Fruit fly (Drosophila melanogaster) whole organism, embryonic: ENCODE results near the gene ry.

ENCODE experiments used
- BEAF-32 ChIP-seq: fragments of 200-800 bp; sonication (Bioruptor generic); optimal IDR thresholded peaks from 3 replicates; lab custom pipeline; 2017; ENCODE audit warnings: missing biosample characterization, missing genetic modification characterization, mild to moderate bottlenecking, moderate library complexity, missing genetic modification reagents
- CG10543 ChIP-seq: fragments of 200-800 bp; sonication (Bioruptor generic); optimal IDR thresholded peaks from 3 replicates; lab custom pipeline; 2017; ENCODE audit warnings: missing biosample characterization, mild to moderate bottlenecking, missing genetic modification characterization, moderate library complexity
- CG11247 ChIP-seq: fragments of 200-800 bp; sonication (Bioruptor generic); IDR thresholded peaks from 2 replicates; pipeline ENCODE4 v1.3.6; 2022; ENCODE audit warnings: missing biosample characterization, missing genetic modification characterization
- CG11456 ChIP-seq: fragments of 200-800 bp; sonication (Bioruptor generic); IDR thresholded peaks from 3 replicates; pipeline ENCODE4 v1.3.6; 2022; ENCODE audit warnings: missing biosample characterization, missing genetic modification characterization
- CG11695 ChIP-seq: fragments of 200-800 bp; sonication (Bioruptor generic); IDR thresholded peaks from 3 replicates; pipeline ENCODE4 v1.3.6; 2022; ENCODE audit warnings: missing biosample characterization, missing genetic modification characterization
- CG11723 ChIP-seq: fragments of 200-800 bp; sonication (Bioruptor generic); optimal IDR thresholded peaks from 2 replicates; lab custom pipeline; 2017; ENCODE audit warnings: missing biosample characterization, mild to moderate bottlenecking, missing genetic modification characterization
- CG1529 ChIP-seq: fragments of 200-800 bp; sonication (Bioruptor generic); optimal IDR thresholded peaks from 3 replicates; lab custom pipeline; 2018; ENCODE audit warnings: missing biosample characterization, missing genetic modification characterization
- CG17912 ChIP-seq: fragments of 200-800 bp; sonication (Bioruptor generic); optimal IDR thresholded peaks from 2 replicates; lab custom pipeline; 2018; ENCODE audit warnings: missing biosample characterization, mild to moderate bottlenecking, missing genetic modification characterization
- CG18011 ChIP-seq: fragments of 200-800 bp; sonication (Bioruptor generic); optimal IDR thresholded peaks from 2 replicates; lab custom pipeline; 2017; ENCODE audit warnings: missing biosample characterization, missing genetic modification characterization, mild to moderate bottlenecking, moderate library complexity, missing genotype
- CG18619 ChIP-seq: fragments of 200-800 bp; sonication (Bioruptor generic); optimal IDR thresholded peaks from 3 replicates; lab custom pipeline; 2017; ENCODE audit warnings: missing biosample characterization, mild to moderate bottlenecking, missing genetic modification characterization
- CG2199 ChIP-seq: fragments of 200-800 bp; sonication (Bioruptor generic); IDR thresholded peaks from 3 replicates; pipeline ENCODE4 v1.3.6; 2022; ENCODE audit warnings: missing biosample characterization, missing genetic modification characterization
- CG2712 ChIP-seq: fragments of 200-800 bp; optimal IDR thresholded peaks from 3 replicates; lab custom pipeline; 2019; ENCODE audit warnings: missing biosample characterization, mild to moderate bottlenecking, missing genetic modification characterization, moderate library complexity
- CG2889 ChIP-seq: fragments of 200-800 bp; sonication (Bioruptor generic); IDR thresholded peaks from 3 replicates; pipeline ENCODE4 v1.3.6; 2022; ENCODE audit warnings: missing biosample characterization, missing genetic modification characterization
- CG30431 ChIP-seq: fragments of 200-800 bp; sonication (Bioruptor generic); optimal IDR thresholded peaks from 2 replicates; lab custom pipeline; 2017; ENCODE audit warnings: missing biosample characterization, missing genetic modification characterization
- CG3065 ChIP-seq: fragments of 200-800 bp; sonication (Bioruptor generic); optimal IDR thresholded peaks from 2 replicates; lab custom pipeline; 2016; ENCODE audit warnings: missing biosample characterization, missing genetic modification characterization
- CG4360 ChIP-seq: fragments of 200-800 bp; sonication (Bioruptor generic); IDR thresholded peaks from 2 replicates; pipeline ENCODE4 v1.3.6; 2022; ENCODE audit warnings: missing biosample characterization, missing genetic modification characterization
- CG4617 ChIP-seq: fragments of 200-800 bp; sonication (Bioruptor generic); optimal IDR thresholded peaks from 3 replicates; lab custom pipeline; 2016; ENCODE audit warnings: missing biosample characterization, missing genetic modification characterization, borderline replicate concordance
- CG5180 ChIP-seq: fragments of 200-800 bp; sonication (Bioruptor generic); optimal IDR thresholded peaks from 3 replicates; lab custom pipeline; 2017; ENCODE audit warnings: missing biosample characterization, missing genetic modification characterization, mild to moderate bottlenecking, moderate library complexity, missing genetic modification reagents
- CG5953 ChIP-seq: fragments of 200-800 bp; sonication (Bioruptor generic); IDR thresholded peaks from 2 replicates; pipeline ENCODE4 v1.3.6; 2022; ENCODE audit warnings: missing biosample characterization, missing genetic modification characterization
- CG6654 ChIP-seq: fragments of 200-800 bp; sonication (Bioruptor generic); optimal IDR thresholded peaks from 2 replicates; lab custom pipeline; 2017; ENCODE audit warnings: missing biosample characterization, mild to moderate bottlenecking, missing genetic modification characterization
- CG7839 ChIP-seq: fragments of 200-800 bp; sonication (Bioruptor generic); optimal IDR thresholded peaks from 3 replicates; lab custom pipeline; 2018; ENCODE audit warnings: missing biosample characterization, mild to moderate bottlenecking, missing genetic modification characterization, moderate library complexity
- CG7928 ChIP-seq: fragments of 200-800 bp; sonication (Bioruptor generic); optimal IDR thresholded peaks from 2 replicates; lab custom pipeline; 2017; ENCODE audit warnings: missing biosample characterization, mild to moderate bottlenecking, missing genetic modification characterization
- CG9727 ChIP-seq: fragments of 200-800 bp; sonication (Bioruptor generic); optimal IDR thresholded peaks from 3 replicates; lab custom pipeline; 2017; ENCODE audit warnings: missing biosample characterization, mild to moderate bottlenecking, missing genetic modification characterization
- CG9876 ChIP-seq: fragments of 200-800 bp; sonication (Bioruptor generic); optimal IDR thresholded peaks from 2 replicates; lab custom pipeline; 2016; ENCODE audit warnings: missing biosample characterization, missing genetic modification characterization
- CG9932 ChIP-seq: fragments of 200-800 bp; sonication (Bioruptor generic); IDR thresholded peaks from 2 replicates; pipeline ENCODE4 v1.3.6; 2022; ENCODE audit warnings: missing biosample characterization, missing genetic modification characterization
- CrebB ChIP-seq: fragments of 200-800 bp; sonication (Bioruptor generic); optimal IDR thresholded peaks from 3 replicates; lab custom pipeline; 2018; ENCODE audit warnings: missing biosample characterization, mild to moderate bottlenecking, missing genetic modification characterization
- ERR ChIP-seq: fragments of 200-800 bp; sonication (Bioruptor generic); optimal IDR thresholded peaks from 2 replicates; lab custom pipeline; 2016; ENCODE audit warnings: missing biosample characterization, missing genetic modification characterization
- Fer1 ChIP-seq: fragments of 200-800 bp; sonication (Bioruptor generic); optimal IDR thresholded peaks from 2 replicates; lab custom pipeline; 2017; ENCODE audit warnings: missing biosample characterization, mild to moderate bottlenecking, missing genetic modification characterization
- H2.0 ChIP-seq: fragments of 200-800 bp; sonication (Bioruptor generic); IDR thresholded peaks from 2 replicates; pipeline ENCODE4 v1.3.6; 2022; ENCODE audit warnings: missing biosample characterization, missing genetic modification characterization
- HLH3B ChIP-seq: fragments of 200-800 bp; sonication (Bioruptor generic); IDR thresholded peaks from 2 replicates; pipeline ENCODE4 v1.3.6; 2022; ENCODE audit warnings: missing biosample characterization, missing genetic modification characterization
- Hmr ChIP-seq: fragments of 200-800 bp; sonication (Bioruptor generic); optimal IDR thresholded peaks from 3 replicates; lab custom pipeline; 2017; ENCODE audit warnings: mild to moderate bottlenecking, missing biosample characterization, missing genetic modification reagents, missing genetic modification characterization
- Hr39 ChIP-seq: fragments of >200 bp; optimal IDR thresholded peaks from 2 replicates; lab custom pipeline; 2017
- NC2α ChIP-seq: fragments of 200-800 bp; sonication (Bioruptor generic); optimal IDR thresholded peaks from 2 replicates; lab custom pipeline; 2016; ENCODE audit warnings: missing biosample characterization, missing genetic modification characterization
- NFAT ChIP-seq: fragments of 200-800 bp; sonication (Bioruptor generic); IDR thresholded peaks from 2 replicates; pipeline ENCODE4 v1.3.6; 2022; ENCODE audit warnings: missing biosample characterization, missing genetic modification characterization
- Xrp1 ChIP-seq: fragments of 200-800 bp; sonication (Bioruptor generic); IDR thresholded peaks from 2 replicates; pipeline ENCODE4 v1.3.6; 2022; ENCODE audit warnings: missing biosample characterization, missing genetic modification characterization
- ara ChIP-seq: fragments of 200-800 bp; sonication (Bioruptor generic); IDR thresholded peaks from 2 replicates; pipeline ENCODE4 v1.3.6; 2022; ENCODE audit warnings: missing biosample characterization, missing genetic modification characterization
- bsh ChIP-seq, 2 experiments: fragments of 200-800 bp; sonication (Bioruptor generic); optimal IDR thresholded peaks; 2 replicates each; lab custom pipeline; 2017 to 2018; ENCODE audit warnings: mild to moderate bottlenecking in 2 of 2, missing biosample characterization in 2 of 2, missing genetic modification characterization in 2 of 2, moderate library complexity in 1 of 2
- danr ChIP-seq: fragments of 200-800 bp; sonication (Bioruptor generic); IDR thresholded peaks from 2 replicates; pipeline ENCODE4 v1.3.6; 2022; ENCODE audit warnings: missing biosample characterization, missing genetic modification characterization
- eve ChIP-seq, 2 experiments: fragments of >200 bp; optimal IDR thresholded peaks; 2 replicates each; lab custom pipeline; 2017; ENCODE audit warnings: missing biosample characterization in 2 of 2, missing genetic modification characterization in 2 of 2
- fd3F ChIP-seq: fragments of 200-800 bp; sonication (Bioruptor generic); optimal IDR thresholded peaks from 2 replicates; lab custom pipeline; 2018; ENCODE audit warnings: missing biosample characterization, mild to moderate bottlenecking, missing genetic modification characterization, moderate library complexity
- gem ChIP-seq: fragments of 200-800 bp; sonication (Bioruptor generic); optimal IDR thresholded peaks from 2 replicates; lab custom pipeline; 2019; ENCODE audit warnings: missing biosample characterization, mild to moderate bottlenecking, missing genetic modification characterization, moderate library complexity
- gsb-n ChIP-seq: fragments of 200-800 bp; sonication (Bioruptor generic); optimal IDR thresholded peaks from 3 replicates; lab custom pipeline; 2018; ENCODE audit warnings: missing biosample characterization, mild to moderate bottlenecking, missing genetic modification characterization
- ham ChIP-seq: fragments of 200-800 bp; sonication (Bioruptor generic); IDR thresholded peaks from 2 replicates; pipeline ENCODE4 v1.3.6; 2022; ENCODE audit warnings: missing biosample characterization, missing genetic modification characterization
- jigr1 ChIP-seq: fragments of 200-800 bp; sonication (Bioruptor generic); IDR thresholded peaks from 3 replicates; pipeline ENCODE4 v1.3.6; 2022; ENCODE audit warnings: missing biosample characterization, missing genetic modification characterization
- kah ChIP-seq: fragments of 200-800 bp; sonication (Bioruptor generic); optimal IDR thresholded peaks from 2 replicates; lab custom pipeline; 2018; ENCODE audit warnings: missing biosample characterization, mild to moderate bottlenecking, missing genetic modification characterization
- phol ChIP-seq: fragments of 200-800 bp; sonication (Bioruptor generic); optimal IDR thresholded peaks from 3 replicates; lab custom pipeline; 2018; ENCODE audit warnings: missing biosample characterization, mild to moderate bottlenecking, missing genetic modification characterization, moderate library complexity
- pnt ChIP-seq: fragments of 200-800 bp; sonication (Bioruptor generic); optimal IDR thresholded peaks from 3 replicates; lab custom pipeline; 2016; ENCODE audit warnings: missing biosample characterization, missing genetic modification characterization
- scrt ChIP-seq: fragments of 200-800 bp; sonication (Bioruptor generic); optimal IDR thresholded peaks from 2 replicates; lab custom pipeline; 2018; ENCODE audit warnings: missing biosample characterization, mild to moderate bottlenecking, missing genetic modification characterization, moderate library complexity
- stc ChIP-seq: fragments of 200-800 bp; sonication (Bioruptor generic); IDR thresholded peaks from 2 replicates; pipeline ENCODE4 v1.3.6; 2022; ENCODE audit warnings: missing biosample characterization, missing genetic modification characterization
- vfl ChIP-seq: fragments of 200-800 bp; sonication (Bioruptor generic); optimal IDR thresholded peaks from 2 replicates; lab custom pipeline; 2016; ENCODE audit warnings: missing biosample characterization, missing genetic modification characterization
- wdn ChIP-seq: fragments of 200-800 bp; sonication (Bioruptor generic); IDR thresholded peaks from 2 replicates; pipeline ENCODE4 v1.3.6; 2022; ENCODE audit warnings: missing biosample characterization, missing genetic modification characterization

ry gene

dm6 chr3R:12985828-12986530, 46.3 kb upstream of the ry start, which contains the start of gene CG31342 (continued):
- peak; percentile 55; the same call in 1 of the 2 replicates for TF ChIP-seq Xrp1
- TF ChIP-seq HLH3B (GFP tag; lab: Robert Waterston, UW), result no peak; the same call in 1 of the 2 replicates
- peak; percentile 20; the same call in 1 of the 2 replicates for TF ChIP-seq stc (GFP tag; lab: Robert Waterston, UW)
- no peak for TF ChIP-seq CG2712
- no peak for TF ChIP-seq CG30431 (GFP tag; lab: Kevin White, UChicago)
- TF ChIP-seq jigr1 (GFP tag; lab: Robert Waterston, UW), result no peak
- TF ChIP-seq CG2889, result no peak
- peak; percentile 93 for TF ChIP-seq CG4617
- peak; percentile 76 for TF ChIP-seq BEAF-32 (GFP tag; lab: Kevin White, UChicago)
- no peak for TF ChIP-seq gem (tag; lab: Kevin White, UChicago)
- no peak for TF ChIP-seq pnt
- TF ChIP-seq CG7928 (GFP tag; lab: Kevin White, UChicago), result no peak
- no peak for TF ChIP-seq CG7839
- no peak for TF ChIP-seq CG4360 (GFP tag; lab: Robert Waterston, UW)
- no peak for TF ChIP-seq CG11456 (GFP tag; lab: Robert Waterston, UW)
- TF ChIP-seq ara (GFP tag; lab: Robert Waterston, UW), result no peak
- TF ChIP-seq CG5180 (GFP tag; lab: Kevin White, UChicago), result no peak
- TF ChIP-seq CG11723, result no peak
- no peak for TF ChIP-seq scrt (GFP tag; lab: Kevin White, UChicago)
- peak; percentile 38; the same call in 1 of the 2 replicates for TF ChIP-seq CG9932 (GFP tag; lab: Robert Waterston, UW)
- TF ChIP-seq CG1529 (GFP tag; lab: Kevin White, UChicago), result no peak
- TF ChIP-seq CG5953 (GFP tag; lab: Robert Waterston, UW), result no peak
- TF ChIP-seq vfl (GFP tag; lab: Kevin White, UChicago), result no peak
- TF ChIP-seq CG11695 (GFP tag; lab: Robert Waterston, UW), result no peak
- TF ChIP-seq CG18619 (GFP tag; lab: Kevin White, UChicago), result peak; percentile 2
- no peak for TF ChIP-seq CG9876 (GFP tag; lab: Kevin White, UChicago)
- TF ChIP-seq gsb-n (tag; lab: Kevin White, UChicago), result no peak
- TF ChIP-seq bsh (GFP tag; optimal IDR thresholded peaks at IDR 0.05; lab: Kevin White, UChicago), result peak in 1 of 2 experiments; percentile 62
- TF ChIP-seq NFAT, result no peak
- peak; percentile 41 for TF ChIP-seq fd3F (GFP tag; lab: Kevin White, UChicago)
- no peak for TF ChIP-seq CG11247 (GFP tag; lab: Robert Waterston, UW)
- no peak for TF ChIP-seq Hmr (GFP tag; lab: Kevin White, UChicago)
- TF ChIP-seq Hr39, result no peak
- peak; percentile 99 for TF ChIP-seq phol (tag; lab: Kevin White, UChicago)
- no peak for TF ChIP-seq wdn (GFP tag; lab: Robert Waterston, UW)
- TF ChIP-seq CG2199 (GFP tag; lab: Robert Waterston, UW), result no peak
- no peak for TF ChIP-seq kah (GFP tag; lab: Kevin White, UChicago)
- TF ChIP-seq CG3065 (GFP tag; lab: Kevin White, UChicago), result no peak
- TF ChIP-seq NC2α, result no peak
- TF ChIP-seq danr (GFP tag; lab: Robert Waterston, UW), result no peak
- no peak for TF ChIP-seq H2.0 (GFP tag; lab: Robert Waterston, UW)
- peak; percentile 54 for TF ChIP-seq Fer1 (GFP tag; lab: Kevin White, UChicago)
- no peak for TF ChIP-seq CG10543 (GFP tag; lab: Kevin White, UChicago)
- no peak for TF ChIP-seq ERR (GFP tag; lab: Kevin White, UChicago)
- TF ChIP-seq ham, result no peak
- TF ChIP-seq CrebB (tag; lab: Kevin White, UChicago), result peak; percentile 14
- no peak for TF ChIP-seq eve (GFP tag; optimal IDR thresholded peaks at IDR 0.05; lab: Kevin White, UChicago)
- no peak for TF ChIP-seq CG17912 (GFP tag; lab: Kevin White, UChicago)
- no peak for TF ChIP-seq CG6654 (GFP tag; lab: Kevin White, UChicago)
- TF ChIP-seq CG9727 (GFP tag; lab: Kevin White, UChicago), result no peak
- no peak for TF ChIP-seq CG18011
